Fruit fly (Drosophila melanogaster): ENCODE measurements around the gene LanB2.

dm6 chr3L:9569849-9570248, 44.9 kb upstream of the LanB2 start:
- TF ChIP-seq ss (GFP tag; optimal IDR thresholded peaks at IDR 0.05) (no peak), lz (GFP tag; optimal IDR thresholded peaks at IDR 0.05) (no peak), fd59A (GFP tag; optimal IDR thresholded peaks at IDR 0.05) (no peak), CG16779 (tag; optimal IDR thresholded peaks at IDR 0.05) (no peak)
